Worm (Caenorhabditis elegans) whole organism, early embryonic: ENCODE results near the gene ZK1240.6.

Experiments
- B0310.2 ChIP-seq: sonication (generic microtip); optimal IDR thresholded peaks from 2 replicates; lab custom pipeline; 2016; ENCODE audit warnings: mild to moderate bottlenecking, missing genetic modification characterization, missing compliant biosample characterization
- F13C5.2 ChIP-seq: sonication (generic microtip); optimal IDR thresholded peaks from 2 replicates; lab custom pipeline; 2017; ENCODE audit warnings: mild to moderate bottlenecking, missing genetic modification characterization, inconsistent platforms, missing compliant biosample characterization
- ama-1 ChIP-seq: fragments of 150-350 bp; optimal IDR thresholded peaks from 2 replicates; lab custom pipeline; 2014
- pes-1 ChIP-seq: fragments of 200-800 bp; sonication (Bioruptor generic); IDR thresholded peaks from 2 replicates; pipeline ENCODE4 v1.3.6; 2022; ENCODE audit warnings: missing genetic modification reagents, missing genetic modification characterization, missing compliant biosample characterization
- scrt-1 ChIP-seq: fragments of 200-800 bp; sonication (Bioruptor generic); IDR thresholded peaks from 2 replicates; pipeline ENCODE4 v1.3.6; 2022; ENCODE audit warnings: missing genetic modification characterization, missing compliant biosample characterization
- tbx-11 ChIP-seq: fragments of 200-800 bp; sonication (Bioruptor generic); IDR thresholded peaks from 2 replicates; pipeline ENCODE4 v1.3.6; 2022; ENCODE audit warnings: missing genetic modification characterization, missing compliant biosample characterization

ce11 chrII:2372090-2372489 is 49.4 kb upstream of the ZK1240.6 start, which contains the start of gene F16G10.3:
- TF ChIP-seq F13C5.2 (tag; lab: Kevin White, UChicago) (no peak), pes-1 (GFP tag; lab: Robert Waterston, UW) (no peak), B0310.2 (tag; lab: Kevin White, UChicago) (no peak), tbx-11 (GFP tag; lab: Robert Waterston, UW) (no peak), ama-1 (lab: Kevin White, UChicago) (no peak), scrt-1 (GFP tag; lab: Robert Waterston, UW) (no peak)
